Worm (Caenorhabditis elegans) whole organism, early embryonic: ENCODE data around the gene tre-5.

Experiments
- B0310.2 ChIP-seq: sonication (generic microtip); optimal IDR thresholded peaks from 2 replicates; lab custom pipeline; 2016; ENCODE audit warnings: mild to moderate bottlenecking, missing genetic modification characterization, missing compliant biosample characterization
- pes-1 ChIP-seq: fragments of 200-800 bp; sonication (Bioruptor generic); IDR thresholded peaks from 2 replicates; pipeline ENCODE4 v1.3.6; 2022; ENCODE audit warnings: missing genetic modification reagents, missing genetic modification characterization, missing compliant biosample characterization
- tra-4 ChIP-seq: sonication (generic microtip); optimal IDR thresholded peaks from 2 replicates; lab custom pipeline; 2017; ENCODE audit warnings: missing genetic modification characterization, missing compliant biosample characterization

DNA sequence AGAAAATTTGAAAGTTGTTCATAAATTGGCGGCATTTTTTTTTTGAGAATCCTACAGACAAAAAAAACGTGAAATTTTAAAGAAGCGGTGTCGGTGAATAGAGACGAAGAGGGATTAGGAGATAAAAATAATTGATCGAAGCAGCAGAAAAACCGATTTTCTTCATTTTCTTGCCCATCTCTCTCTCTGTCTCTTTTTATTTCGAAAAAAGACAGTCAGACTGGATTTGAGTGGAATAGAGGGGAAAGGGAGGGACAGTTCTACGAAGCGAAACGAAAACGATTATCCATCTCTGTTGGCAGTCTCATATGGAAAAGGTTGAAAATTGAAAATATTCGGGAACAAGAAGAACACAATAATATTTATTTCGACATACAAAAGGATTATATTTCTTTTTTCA is 25.5 kb downstream of the tre-5 start:
- no peak for TF ChIP-seq pes-1 (GFP tag; lab: Robert Waterston, UW)
- no peak for TF ChIP-seq tra-4 (tag; lab: Kevin White, UChicago)
- TF ChIP-seq B0310.2 (tag; lab: Kevin White, UChicago) = no peak
